Fruit fly (Drosophila melanogaster) S2 (cell line): ENCODE results near the gene fred.

ENCODE experiments used
- CG8478 ChIP-seq: fragments of >200 bp; optimal IDR thresholded peaks from 2 replicates; lab custom pipeline; 2018
- CTCF ChIP-seq, 2 experiments: fragments of >200 bp; optimal IDR thresholded peaks; 2 replicates each; lab custom pipeline; 2018

- TF ChIP-seq CG8478 (no peak), CTCF (optimal IDR thresholded peaks at IDR 0.05; lab: Kevin White, UChicago) (peak in 1 of 2 experiments; percentile 26)
Observed at dm6 chr2L:4030236-4030943, 38.9 kb upstream of the fred start.
